Worm (Caenorhabditis elegans) whole organism, mixed stage, embryonic: ENCODE measurements around the gene col-170.

Experiments used
- blmp-1 ChIP-seq: fragments of 150-350 bp; optimal IDR thresholded peaks from 2 replicates; lab custom pipeline; 2014; ENCODE audit warnings: missing biosample characterization, missing genetic modification characterization
- ces-1 ChIP-seq: fragments of 150-350 bp; optimal IDR thresholded peaks from 2 replicates; lab custom pipeline; 2014; ENCODE audit warnings: missing biosample characterization, missing genetic modification reagents, missing genetic modification characterization
- lin-13 ChIP-seq: fragments of 150-350 bp; optimal IDR thresholded peaks from 2 replicates; lab custom pipeline; 2014; ENCODE audit warnings: missing biosample characterization, missing genetic modification characterization
- lsy-2 ChIP-seq: fragments of 150-350 bp; optimal IDR thresholded peaks from 2 replicates; lab custom pipeline; 2014; ENCODE audit warnings: missing biosample characterization, missing genetic modification characterization
- nhr-12 ChIP-seq: fragments of 150-350 bp; optimal IDR thresholded peaks from 2 replicates; lab custom pipeline; 2014; ENCODE audit warnings: missing biosample characterization, missing genetic modification characterization
- nhr-237 ChIP-seq: fragments of 150-350 bp; optimal IDR thresholded peaks from 2 replicates; lab custom pipeline; 2014; ENCODE audit warnings: missing biosample characterization, missing genetic modification characterization
- snpc-4 ChIP-seq: fragments of 150-350 bp; optimal IDR thresholded peaks from 2 replicates; lab custom pipeline; 2014; ENCODE audit warnings: missing biosample characterization, missing genetic modification characterization
- unc-39 ChIP-seq: fragments of 150-350 bp; optimal IDR thresholded peaks from 2 replicates; lab custom pipeline; 2014; ENCODE audit warnings: missing biosample characterization, missing genetic modification characterization
- unc-62 ChIP-seq: fragments of 150-350 bp; optimal IDR thresholded peaks from 2 replicates; lab custom pipeline; 2014; ENCODE audit warnings: missing biosample characterization, missing genetic modification reagents, missing genetic modification characterization
- ztf-11 ChIP-seq: fragments of 150-350 bp; optimal IDR thresholded peaks from 2 replicates; lab custom pipeline; 2014; ENCODE audit warnings: missing biosample characterization, missing genetic modification characterization

DNA sequence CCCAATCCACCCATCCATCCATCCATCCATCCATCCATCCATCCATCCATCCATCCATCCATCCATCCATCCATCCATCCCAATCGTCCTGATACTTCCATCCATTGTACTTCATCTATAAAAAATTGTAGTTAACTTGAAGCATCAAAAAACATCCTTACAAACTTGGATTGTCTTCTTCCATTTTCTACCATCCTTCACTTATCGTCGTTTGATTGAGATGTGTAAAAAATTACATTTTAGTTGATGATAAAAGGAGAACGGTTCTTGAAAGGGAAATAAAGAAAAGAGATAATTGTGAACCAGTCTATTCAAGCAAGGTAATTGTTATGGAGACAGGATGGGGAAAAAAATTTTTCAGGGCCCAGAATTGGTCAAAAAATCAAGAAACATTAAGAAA, 26.3 kb downstream of the col-170 start, which contains the start of gene C03B1.10:
- TF ChIP-seq blmp-1 (tag; lab: Kevin White, UChicago) (no peak), snpc-4 (tag; lab: Kevin White, UChicago) (no peak), nhr-12 (tag; lab: Kevin White, UChicago) (no peak), unc-39 (tag; lab: Kevin White, UChicago) (no peak), lsy-2 (tag; lab: Kevin White, UChicago) (no peak), lin-13 (tag; lab: Kevin White, UChicago) (no peak), unc-62 (GFP tag; lab: Kevin White, UChicago) (no peak), ztf-11 (tag; lab: Kevin White, UChicago) (no peak), ces-1 (GFP tag; lab: Kevin White, UChicago) (no peak), nhr-237 (tag; lab: Kevin White, UChicago) (no peak)
